Fruit fly (Drosophila melanogaster) whole organism, wandering third instar larva: ENCODE measurements around the gene CG33688.

Source experiments
- Abd-B ChIP-seq: fragments of >200 bp; optimal IDR thresholded peaks from 2 replicates; lab custom pipeline; 2017; ENCODE audit warnings: missing biosample characterization, missing genetic modification characterization
- CG32264 ChIP-seq: fragments of 200-800 bp; sonication (Bioruptor generic); optimal IDR thresholded peaks from 2 replicates; lab custom pipeline; 2016; ENCODE audit warnings: missing biosample characterization, missing genetic modification characterization
- CG9705 ChIP-seq: fragments of 200-800 bp; sonication (Bioruptor generic); optimal IDR thresholded peaks from 2 replicates; lab custom pipeline; 2018; ENCODE audit warnings: missing biosample characterization, mild to moderate bottlenecking, missing genetic modification characterization
- CrebA ChIP-seq: fragments of 200-800 bp; sonication (Bioruptor generic); optimal IDR thresholded peaks from 2 replicates; lab custom pipeline; 2016; ENCODE audit warnings: missing biosample characterization, mild to moderate bottlenecking, missing genetic modification characterization, borderline replicate concordance
- Dfd ChIP-seq: fragments of >200 bp; optimal IDR thresholded peaks from 2 replicates; lab custom pipeline; 2017; ENCODE audit warnings: missing biosample characterization, missing genetic modification characterization
- Dif ChIP-seq: fragments of 200-275, 200-300 bp; sonication (Bioruptor generic); optimal IDR thresholded peaks from 2 replicates; lab custom pipeline; 2018; ENCODE audit warnings: missing biosample characterization, missing genetic modification characterization; ENCODE audit not compliant: partially characterized antibody
- GATAd ChIP-seq: sonication (Bioruptor generic); optimal IDR thresholded peaks from 2 replicates; lab custom pipeline; 2016; ENCODE audit warnings: missing biosample characterization, missing genetic modification characterization
- HLH106 ChIP-seq: fragments of 200-800 bp; optimal IDR thresholded peaks from 3 replicates; lab custom pipeline; 2019; ENCODE audit warnings: missing biosample characterization, mild to moderate bottlenecking, missing genetic modification characterization, moderate library complexity
- Hnf4 ChIP-seq: fragments of 200-800 bp; sonication (Bioruptor generic); optimal IDR thresholded peaks from 2 replicates; lab custom pipeline; 2016; ENCODE audit warnings: missing biosample characterization, mild to moderate bottlenecking, missing genetic modification characterization
- Hr78 ChIP-seq: fragments of >200 bp; optimal IDR thresholded peaks from 2 replicates; lab custom pipeline; 2017; ENCODE audit warnings: missing biosample characterization, missing genetic modification characterization
- Hr83 ChIP-seq: fragments of 200-300 bp; sonication (Bioruptor generic); optimal IDR thresholded peaks from 2 replicates; lab custom pipeline; 2016; ENCODE audit warnings: missing biosample characterization, mild to moderate bottlenecking, missing genetic modification characterization, moderate library complexity; ENCODE audit not compliant: poor library complexity, severe bottlenecking
- Jra ChIP-seq: sonication (Bioruptor generic); optimal IDR thresholded peaks from 2 replicates; lab custom pipeline; 2016; ENCODE audit warnings: missing biosample characterization, missing genetic modification characterization
- Mio ChIP-seq: sonication (Bioruptor generic); optimal IDR thresholded peaks from 2 replicates; lab custom pipeline; 2016; ENCODE audit warnings: missing biosample characterization, missing genetic modification characterization
- Myc ChIP-seq: fragments of >200 bp; optimal IDR thresholded peaks from 2 replicates; lab custom pipeline; 2017
- N ChIP-seq: fragments of >200 bp; optimal IDR thresholded peaks from 2 replicates; lab custom pipeline; 2018; ENCODE audit warnings: missing biosample characterization, missing external identifiers, missing genetic modification characterization
- OdsH ChIP-seq: fragments of 200-800 bp; sonication (Bioruptor generic); optimal IDR thresholded peaks from 2 replicates; lab custom pipeline; 2016; ENCODE audit warnings: missing biosample characterization, mild to moderate bottlenecking, missing genetic modification characterization
- Rel ChIP-seq, 2 experiments: fragments of 200-800 bp; sonication (Bioruptor generic) in 1 of 2; optimal IDR thresholded peaks; 2 replicates in 1 of 2; 3 replicates in 1 of 2; lab custom pipeline; 2016 to 2019; ENCODE audit warnings: mild to moderate bottlenecking in 2 of 2, missing biosample characterization in 2 of 2, missing genetic modification characterization in 2 of 2, moderate library complexity in 1 of 2
- Sp1 ChIP-seq: fragments of 200-800 bp; sonication (Bioruptor generic); optimal IDR thresholded peaks from 3 replicates; lab custom pipeline; 2019; ENCODE audit warnings: missing biosample characterization, mild to moderate bottlenecking, missing genetic modification characterization, moderate library complexity
- Vsx2 ChIP-seq: fragments of 200-300, 225-300 bp; sonication (Bioruptor generic); optimal IDR thresholded peaks from 2 replicates; lab custom pipeline; 2018; ENCODE audit warnings: missing biosample characterization, missing genetic modification characterization; ENCODE audit not compliant: partially characterized antibody
- br ChIP-seq: fragments of 200-800 bp; sonication (Bioruptor generic); optimal IDR thresholded peaks from 2 replicates; lab custom pipeline; 2016; ENCODE audit warnings: missing biosample characterization, missing genetic modification characterization
- brk ChIP-seq: fragments of 200-800 bp; sonication (Bioruptor generic); optimal IDR thresholded peaks from 2 replicates; lab custom pipeline; 2016; ENCODE audit warnings: missing biosample characterization, mild to moderate bottlenecking, missing genetic modification characterization
- dl ChIP-seq, 2 experiments: fragments of 175-275, 200-275 bp in 1 of 2; fragments of 200-275 bp in 1 of 2; sonication (Bioruptor generic); optimal IDR thresholded peaks; lab custom pipeline; 2018; ENCODE audit warnings: mild to moderate bottlenecking in 2 of 2, missing biosample characterization in 2 of 2, missing genetic modification characterization in 2 of 2, moderate library complexity in 2 of 2; ENCODE audit not compliant: partially characterized antibody in 2 of 2, insufficient read depth in 1 of 2
- dmrt93B ChIP-seq: fragments of 200-800 bp; sonication (Bioruptor generic); optimal IDR thresholded peaks from 2 replicates; lab custom pipeline; 2018; ENCODE audit warnings: missing biosample characterization, mild to moderate bottlenecking, missing genetic modification characterization
- dsf ChIP-seq: sonication (Bioruptor generic); optimal IDR thresholded peaks from 2 replicates; lab custom pipeline; 2016; ENCODE audit warnings: missing biosample characterization, missing genetic modification characterization, borderline replicate concordance
- ey ChIP-seq: fragments of 200-800 bp; sonication (Bioruptor generic); optimal IDR thresholded peaks from 2 replicates; lab custom pipeline; 2016; ENCODE audit warnings: missing biosample characterization, missing genetic modification characterization
- foxo ChIP-seq, 2 experiments: fragments of 200-800 bp; sonication (Bioruptor generic); optimal IDR thresholded peaks; 2 replicates in 1 of 2; 3 replicates in 1 of 2; lab custom pipeline; 2016 to 2017; ENCODE audit warnings: missing biosample characterization in 2 of 2, missing genetic modification characterization in 2 of 2
- fru ChIP-seq: fragments of 200-800 bp; sonication (Bioruptor generic); optimal IDR thresholded peaks from 3 replicates; lab custom pipeline; 2016; ENCODE audit warnings: missing biosample characterization, mild to moderate bottlenecking, missing genetic modification characterization
- h ChIP-seq: fragments of 200-800 bp; sonication (Bioruptor generic); optimal IDR thresholded peaks from 3 replicates; lab custom pipeline; 2016; ENCODE audit warnings: missing biosample characterization, mild to moderate bottlenecking, missing genetic modification characterization
- jim ChIP-seq: fragments of 175-275, 200-325 bp; sonication (Bioruptor generic); optimal IDR thresholded peaks from 2 replicates; lab custom pipeline; 2016; ENCODE audit warnings: missing biosample characterization, mild to moderate bottlenecking, missing genetic modification characterization
- lola ChIP-seq: fragments of >200 bp; optimal IDR thresholded peaks from 2 replicates; lab custom pipeline; 2017; ENCODE audit warnings: missing biosample characterization, missing genetic modification characterization
- pan ChIP-seq: fragments of >200 bp; optimal IDR thresholded peaks from 2 replicates; lab custom pipeline; 2017
- psq ChIP-seq: fragments of 200-800 bp; sonication (Bioruptor generic); optimal IDR thresholded peaks from 3 replicates; lab custom pipeline; 2017; ENCODE audit warnings: missing biosample characterization, mild to moderate bottlenecking, missing genetic modification characterization, moderate library complexity
- rgr ChIP-seq: fragments of 200-800 bp; sonication (Bioruptor generic); optimal IDR thresholded peaks from 3 replicates; lab custom pipeline; 2016; ENCODE audit warnings: missing biosample characterization, mild to moderate bottlenecking, missing genetic modification characterization
- sage ChIP-seq: fragments of 200-800 bp; sonication (Bioruptor generic); optimal IDR thresholded peaks from 2 replicates; lab custom pipeline; 2016; ENCODE audit warnings: missing biosample characterization, mild to moderate bottlenecking, missing genetic modification characterization
- sv ChIP-seq: fragments of 200-800 bp; sonication (Bioruptor generic); optimal IDR thresholded peaks from 3 replicates; lab custom pipeline; 2016; ENCODE audit warnings: missing biosample characterization, missing genetic modification characterization
- tai ChIP-seq: sonication (Bioruptor generic); optimal IDR thresholded peaks from 2 replicates; lab custom pipeline; 2016; ENCODE audit warnings: missing biosample characterization, missing genetic modification characterization
- usp ChIP-seq: fragments of >200 bp; optimal IDR thresholded peaks from 2 replicates; lab custom pipeline; 2017; ENCODE audit warnings: missing biosample characterization, missing genetic modification characterization
- woc ChIP-seq: sonication (Bioruptor generic); optimal IDR thresholded peaks from 2 replicates; lab custom pipeline; 2016; ENCODE audit warnings: missing biosample characterization, mild to moderate bottlenecking, missing genetic modification characterization

The CG33688 gene

DNA sequence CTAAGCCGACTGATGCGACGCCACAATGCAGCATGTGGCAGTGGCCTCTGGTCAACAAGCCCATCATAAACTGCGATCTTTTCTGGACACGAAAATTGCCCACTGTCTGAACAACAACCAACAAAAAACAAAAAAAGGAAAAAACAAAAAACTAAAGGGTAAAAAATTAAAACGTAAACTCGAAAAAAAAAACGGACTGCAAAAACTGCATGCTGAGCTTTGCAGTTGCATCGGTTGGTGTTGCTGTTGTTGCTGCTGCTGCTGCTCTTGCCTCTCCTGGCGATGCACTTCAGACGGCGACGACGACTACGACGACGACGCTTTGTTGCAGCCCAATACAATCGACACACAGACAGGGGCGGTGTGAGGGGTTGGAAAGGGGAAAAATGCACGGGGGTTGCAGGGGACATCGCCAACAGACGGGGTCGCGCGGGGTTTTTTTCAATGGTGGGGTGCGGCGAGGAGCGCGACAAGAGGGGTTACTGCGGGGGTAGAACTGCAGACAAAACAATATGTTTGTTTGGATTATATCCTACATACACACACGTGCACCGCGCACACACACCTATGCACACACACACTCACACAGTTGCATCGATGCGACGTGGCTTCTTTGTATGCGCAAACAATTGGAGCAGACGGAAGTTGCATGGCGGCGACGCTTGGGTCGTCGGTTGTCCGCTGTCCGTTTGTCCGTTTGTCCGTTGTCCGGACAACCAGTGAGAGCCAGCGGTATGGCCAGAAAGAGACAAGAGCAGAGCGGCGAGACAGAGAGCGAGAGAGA, 25.0 kb upstream of the CG33688 start:
- no peak for TF ChIP-seq dsf (GFP tag; lab: Kevin White, UChicago)
- no peak for TF ChIP-seq pan (lab: Kevin White, UChicago)
- no peak for TF ChIP-seq OdsH (GFP tag; lab: Kevin White, UChicago)
- TF ChIP-seq Dif (GFP tag; lab: Kevin White, UChicago): peak; percentile 53
- no peak for TF ChIP-seq sv (GFP tag; lab: Kevin White, UChicago)
- no peak for TF ChIP-seq jim
- no peak for TF ChIP-seq Hnf4
- peak; percentile 39 for TF ChIP-seq brk
- peak; percentile 55 for TF ChIP-seq psq
- no peak for TF ChIP-seq CrebA (GFP tag; lab: Kevin White, UChicago)
- TF ChIP-seq woc: no peak
- TF ChIP-seq ey (GFP tag; lab: Kevin White, UChicago): no peak
- peak in 1 of 2 experiments; percentile 23 for TF ChIP-seq dl (GFP tag; optimal IDR thresholded peaks at IDR 0.05; lab: Kevin White, UChicago; ENCODE audit: insufficient read depth in 1 of 2, partially characterized antibody in 2 of 2)
- no peak for TF ChIP-seq dmrt93B
- no peak for TF ChIP-seq fru (GFP tag; lab: Kevin White, UChicago)
- peak; percentile 25 for TF ChIP-seq rgr (GFP tag; lab: Kevin White, UChicago)
- no peak for TF ChIP-seq Mio (GFP tag; lab: Kevin White, UChicago)
- TF ChIP-seq Sp1 (GFP tag; lab: Kevin White, UChicago): peak; percentile 31
- TF ChIP-seq, all 38 proteins: peak for 6

- TF ChIP-seq Sp1 (GFP tag; lab: Kevin White, UChicago) (peak; percentile 75), psq (peak; percentile 69), usp (no peak), dmrt93B (peak; percentile 28), rgr (GFP tag; lab: Kevin White, UChicago) (peak; percentile 5), h (GFP tag; lab: Kevin White, UChicago) (peak; percentile 20), foxo (GFP tag; optimal IDR thresholded peaks at IDR 0.05; lab: Kevin White, UChicago) (peak in 1 of 2 experiments; percentile 22), br (GFP tag; lab: Kevin White, UChicago) (no peak), HLH106 (tag; lab: Kevin White, UChicago) (peak; percentile 76)
Observed at dm6 chr3L:16174778-16175177, 24.2 kb upstream of the CG33688 start.

DNA sequence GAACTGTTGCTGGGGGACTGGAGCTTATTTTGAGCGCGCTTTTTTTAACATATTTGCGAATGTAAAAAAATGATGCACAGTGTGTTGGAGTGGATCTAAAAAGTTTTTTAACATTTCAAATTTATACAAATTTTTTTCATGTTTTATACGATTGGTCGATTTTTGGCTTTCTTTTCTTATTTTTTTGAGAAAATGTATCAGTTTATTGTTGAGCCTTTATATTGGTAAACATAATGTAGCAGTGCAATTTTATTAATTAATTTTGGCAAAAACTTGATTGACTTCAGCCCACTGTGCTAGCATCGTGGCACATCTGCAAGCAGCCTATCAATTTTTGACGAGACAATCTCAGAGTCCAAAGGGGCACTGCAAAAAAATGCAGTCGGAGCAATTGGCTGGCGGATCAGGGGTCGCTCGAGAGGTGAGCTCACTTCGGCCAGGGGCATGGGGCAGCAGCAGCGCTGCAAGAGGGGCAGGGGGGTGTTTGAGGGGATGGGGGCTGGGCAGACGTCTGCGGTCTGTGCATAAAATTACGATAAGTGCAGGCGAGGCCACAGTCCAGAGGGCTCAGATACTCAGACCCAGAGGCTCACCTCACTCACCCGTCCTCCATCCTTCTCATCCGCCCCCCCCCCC, 23.3 kb upstream of the CG33688 start:
- TF ChIP-seq Dfd (no peak), tai (peak; percentile 44), Abd-B (GFP tag; lab: Kevin White, UChicago) (no peak), usp (no peak), CG32264 (GFP tag; lab: Kevin White, UChicago) (peak; percentile 61), rgr (GFP tag; lab: Kevin White, UChicago) (peak; percentile 83), h (GFP tag; lab: Kevin White, UChicago) (peak; percentile 87), Rel (GFP tag; optimal IDR thresholded peaks at IDR 0.05; lab: Kevin White, UChicago) (peak; percentile 28), Rel (tag; optimal IDR thresholded peaks at IDR 0.05; lab: Kevin White, UChicago) (peak; percentile 40), fru (GFP tag; lab: Kevin White, UChicago) (peak; percentile 91), dsf (GFP tag; lab: Kevin White, UChicago) (no peak), psq (peak; percentile 76), ey (GFP tag; lab: Kevin White, UChicago) (peak; percentile 87), Hnf4 (peak; percentile 73), Myc (lab: Kevin White, UChicago) (no peak), Sp1 (GFP tag; lab: Kevin White, UChicago) (peak; percentile 85), N (GFP tag; lab: Kevin White, UChicago) (no peak), dl (GFP tag; optimal IDR thresholded peaks at IDR 0.05; lab: Kevin White, UChicago; ENCODE audit: insufficient read depth in 1 of 2, partially characterized antibody in 2 of 2) (peak in 1 of 2 experiments; percentile 18), woc (peak; percentile 92), foxo (GFP tag; optimal IDR thresholded peaks at IDR 0.05; lab: Kevin White, UChicago) (peak in 1 of 2 experiments; percentile 83), Hr83 (GFP tag; lab: Kevin White, UChicago) (peak; percentile 23), GATAd (GFP tag; lab: Kevin White, UChicago) (no peak), Dif (GFP tag; lab: Kevin White, UChicago) (no peak), Vsx2 (GFP tag; lab: Kevin White, UChicago) (no peak), Hr78 (GFP tag; lab: Kevin White, UChicago) (no peak), dmrt93B (peak; percentile 55), jim (no peak), sv (GFP tag; lab: Kevin White, UChicago) (no peak), Mio (GFP tag; lab: Kevin White, UChicago) (no peak), pan (lab: Kevin White, UChicago) (no peak), HLH106 (tag; lab: Kevin White, UChicago) (peak; percentile 80), OdsH (GFP tag; lab: Kevin White, UChicago) (peak; percentile 87), Jra (GFP tag; lab: Kevin White, UChicago) (peak; percentile 40), CG9705 (GFP tag; lab: Kevin White, UChicago) (peak; percentile 34), CrebA (GFP tag; lab: Kevin White, UChicago) (peak; percentile 66), lola (GFP tag; lab: Kevin White, UChicago) (no peak), sage (GFP tag; lab: Kevin White, UChicago) (peak; percentile 85), br (GFP tag; lab: Kevin White, UChicago) (peak; percentile 84), brk (peak; percentile 75)
